Fruit fly (Drosophila melanogaster) whole organism, larva: ENCODE results near the gene shps.

ENCODE experiments used
- noc ChIP-seq: fragments of 200-800 bp; sonication (Bioruptor generic); optimal IDR thresholded peaks from 3 replicates; lab custom pipeline; 2019; ENCODE audit warnings: missing biosample characterization, mild to moderate bottlenecking, missing genetic modification characterization, moderate library complexity

The shps gene

dm6 chr3R:24282567-24283324, 3.4 kb downstream of the shps start:
- TF ChIP-seq noc (tag; lab: Kevin White, UChicago), result no peak

- TF ChIP-seq noc (tag; lab: Kevin White, UChicago), result no peak
These were observed 4.3 kb downstream of the shps start, which contains the start of gene CG6356 for dm6 chr3R:24283582-24284085. Gene CG6356, plus strand, starts transcription at chr3R:24283955.

- TF ChIP-seq noc (tag; lab: Kevin White, UChicago), result no peak
These were observed 4.8 kb downstream of the shps start for dm6 chr3R:24284164-24284563.

- TF ChIP-seq noc (tag; lab: Kevin White, UChicago), result no peak
These were observed 6.1 kb downstream of the shps start for dm6 chr3R:24285423-24285822.

dm6 chr3R:24287157-24287556, 7.8 kb downstream of the shps start:
- TF ChIP-seq noc (tag; lab: Kevin White, UChicago), result no peak

dm6 chr3R:24289768-24290349, 10.5 kb downstream of the shps start, which contains the start of the genes CG34290 and Uck:
Gene CG34290, minus strand, starts transcription at chr3R:24289818.
Gene Uck, plus strand, starts transcription at chr3R:24290172.
- TF ChIP-seq noc (tag; lab: Kevin White, UChicago), result peak; percentile 50

DNA sequence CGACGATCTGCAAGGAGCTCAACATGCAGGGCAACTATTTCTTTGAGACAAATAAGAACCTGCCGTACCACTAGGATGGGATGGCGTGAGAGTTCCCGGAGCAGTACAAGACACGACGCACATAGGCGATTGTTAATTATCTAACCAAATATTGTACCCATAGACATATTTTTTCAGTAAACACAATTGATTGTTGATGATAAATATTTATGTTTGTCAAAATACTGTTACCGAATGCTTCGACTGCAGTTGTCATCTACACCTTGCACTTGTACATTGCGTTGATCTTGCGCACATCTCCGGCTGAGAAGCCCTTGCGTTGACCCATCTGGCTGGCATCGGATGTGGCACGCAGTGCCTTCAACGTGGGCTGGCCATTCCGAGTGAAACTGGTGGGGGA, 13.8 kb downstream of the shps start:
- TF ChIP-seq noc (tag; lab: Kevin White, UChicago), result no peak

DNA sequence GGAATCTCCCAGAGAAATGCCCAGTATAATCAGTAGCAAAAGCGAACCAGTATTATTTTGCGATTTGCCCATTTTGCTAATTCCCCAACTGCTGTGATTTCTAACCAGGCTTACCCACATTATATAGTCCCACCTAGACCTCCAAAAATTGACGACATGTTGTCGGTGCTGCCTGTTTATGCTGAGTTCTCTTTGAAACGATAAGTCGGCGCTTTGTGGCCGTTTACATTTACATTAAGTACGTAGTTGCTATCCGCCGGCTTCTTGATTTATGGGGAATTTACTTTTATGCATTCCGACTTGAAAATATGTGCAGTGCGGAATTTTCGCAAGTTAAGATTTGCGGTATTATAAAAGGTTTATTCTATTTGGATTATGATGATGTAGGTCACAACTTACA, 14.9 kb downstream of the shps start, which contains the start of gene CG5715:
TSS of gene CG5715 (minus strand) at position 101 of the 400 bp plus-strand sequence.
- no peak for TF ChIP-seq noc (tag; lab: Kevin White, UChicago)

- TF ChIP-seq noc (tag; lab: Kevin White, UChicago), result no peak
These were observed 15.6 kb downstream of the shps start, which contains the start of gene crb for dm6 chr3R:24294784-24295555. Gene crb, plus strand, starts transcription at chr3R:24295078.

DNA sequence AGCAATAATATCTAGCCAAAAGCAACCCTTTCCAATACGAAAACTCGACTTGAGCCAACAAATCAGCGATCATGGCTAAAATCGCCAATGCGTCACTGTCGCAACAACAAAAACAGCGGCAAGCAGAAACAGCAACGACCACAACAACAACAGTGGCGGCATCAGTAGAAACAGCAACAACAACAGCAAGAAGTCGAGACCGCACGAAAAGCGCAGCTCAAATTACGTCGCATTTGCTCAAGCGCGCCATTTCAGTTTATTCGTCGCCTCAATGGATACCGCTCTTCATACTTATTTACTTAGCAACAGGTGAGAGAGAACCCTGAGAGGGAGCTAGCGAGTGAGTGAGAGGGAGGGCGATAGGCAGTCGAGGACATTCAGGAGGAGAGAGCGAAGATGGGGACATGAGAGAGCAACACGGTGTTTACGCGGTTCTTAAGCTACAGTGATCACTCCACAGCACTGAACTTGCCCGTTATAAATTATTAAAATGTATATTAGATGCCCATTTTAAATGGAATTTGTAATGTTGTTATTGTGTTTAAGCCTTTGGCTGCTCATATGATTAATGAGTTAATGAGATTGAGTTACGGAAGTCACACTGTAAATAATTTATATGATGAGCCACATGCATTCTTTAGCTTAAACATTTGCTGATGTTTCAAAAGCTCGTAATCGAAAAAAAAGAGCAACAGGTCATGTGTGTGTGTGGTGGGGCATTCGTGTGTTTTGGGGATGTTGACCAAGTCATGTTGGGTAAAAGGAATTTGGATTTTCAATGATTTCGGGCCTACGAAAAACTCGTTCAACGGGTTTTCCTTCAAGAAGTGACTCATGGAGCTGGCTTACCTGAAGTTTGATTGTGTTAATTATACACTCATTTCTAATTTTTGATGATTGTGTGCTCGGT, 16.4 kb downstream of the shps start:
- TF ChIP-seq noc (tag; lab: Kevin White, UChicago), result peak; percentile 84

- no peak for TF ChIP-seq noc (tag; lab: Kevin White, UChicago)
These were observed 17.5 kb downstream of the shps start for dm6 chr3R:24296913-24297312.

dm6 chr3R:24297444-24298146, 18.2 kb downstream of the shps start:
- TF ChIP-seq noc (tag; lab: Kevin White, UChicago), result no peak

- no peak for TF ChIP-seq noc (tag; lab: Kevin White, UChicago)
These were observed 19.2 kb downstream of the shps start for dm6 chr3R:24298534-24298936.

DNA sequence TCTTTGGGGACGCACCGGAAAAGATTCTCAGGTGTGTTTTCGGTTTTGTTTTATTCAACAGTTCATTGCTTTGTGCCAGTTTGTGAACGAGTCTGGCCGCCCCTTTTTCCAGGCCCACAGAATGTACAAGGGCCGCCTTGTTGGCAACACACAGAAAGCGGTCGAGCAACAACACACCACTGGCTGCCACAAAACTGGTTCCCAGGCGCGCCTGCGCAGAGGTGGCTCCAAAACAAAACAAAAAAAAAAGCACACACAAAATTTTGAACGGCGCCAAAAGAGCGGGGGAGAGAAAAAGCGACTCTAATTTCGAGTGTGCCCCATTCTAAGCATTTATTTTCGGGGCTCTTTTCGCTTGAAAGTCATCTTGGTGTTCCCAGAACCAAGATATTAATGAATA, 19.8 kb downstream of the shps start:
- TF ChIP-seq noc (tag; lab: Kevin White, UChicago), result no peak
